Fruit fly (Drosophila melanogaster) whole organism: ENCODE data around the gene alpha-PheRS.

Experiments
- CG8478 ChIP-seq: fragments of >200 bp; optimal IDR thresholded peaks from 2 replicates; lab custom pipeline; 2018; ENCODE audit warnings: inconsistent platforms
- Dll ChIP-seq: fragments of >200 bp; optimal IDR thresholded peaks from 2 replicates; lab custom pipeline; 2017
- EcR ChIP-seq, 2 experiments: fragments of >200 bp; optimal IDR thresholded peaks; 2 replicates each; lab custom pipeline; 2017; ENCODE audit warnings: missing biosample characterization in 2 of 2, missing genetic modification characterization in 2 of 2, missing genetic modification reagents in 2 of 2
- psq ChIP-seq: fragments of >200 bp; optimal IDR thresholded peaks from 2 replicates; lab custom pipeline; 2017

- TF ChIP-seq Dll (lab: Kevin White, UChicago), result no peak
- no peak for TF ChIP-seq psq (lab: Kevin White, UChicago)
- no peak for TF ChIP-seq EcR (GFP tag; optimal IDR thresholded peaks at IDR 0.05; lab: Kevin White, UChicago)
- TF ChIP-seq CG8478 (lab: Kevin White, UChicago), result no peak
These were observed 49.2 kb upstream of the alpha-PheRS start for dm6 chrX:8194559-8194958.
